Fruit fly (Drosophila melanogaster) whole organism, embryonic: ENCODE data around the gene Orc2.
A peak's percentile ranks its signal among the peaks of the same experiment; 100 is the strongest.

ENCODE experiments used
- Awh ChIP-seq: fragments of 200-800 bp; sonication (Bioruptor generic); IDR thresholded peaks from 2 replicates; pipeline ENCODE4, ENCODE4 v1.3.6; 2022; ENCODE audit warnings: missing biosample characterization, missing genetic modification characterization
- B-H1 ChIP-seq: fragments of 200-800 bp; sonication (Bioruptor generic); IDR thresholded peaks from 3 replicates; pipeline ENCODE4 v1.3.6; 2022; ENCODE audit warnings: missing biosample characterization, missing genetic modification characterization
- Bgb ChIP-seq: fragments of 200-800 bp; sonication (Bioruptor generic); IDR thresholded peaks from 2 replicates; pipeline ENCODE4 v1.3.6; 2022; ENCODE audit warnings: missing biosample characterization, missing genetic modification characterization; ENCODE audit not compliant: partially characterized antibody
- CG10147 ChIP-seq: fragments of 200-800 bp; sonication (Bioruptor generic); optimal IDR thresholded peaks from 2 replicates; lab custom pipeline; 2019; ENCODE audit warnings: missing biosample characterization, mild to moderate bottlenecking, missing genetic modification characterization, moderate library complexity
- CG10209 ChIP-seq: fragments of 200-800 bp; sonication (Bioruptor generic); optimal IDR thresholded peaks from 3 replicates; lab custom pipeline; 2017; ENCODE audit warnings: missing biosample characterization, mild to moderate bottlenecking, missing genetic modification characterization, missing genetic modification reagents
- CG13424 ChIP-seq: fragments of 200-800 bp; sonication (Bioruptor generic); optimal IDR thresholded peaks from 2 replicates; lab custom pipeline; 2019; ENCODE audit warnings: missing biosample characterization, mild to moderate bottlenecking, missing genetic modification characterization, moderate library complexity
- CG17385 ChIP-seq: fragments of 200-800 bp; sonication (Bioruptor generic); optimal IDR thresholded peaks from 3 replicates; lab custom pipeline; 2018; ENCODE audit warnings: missing biosample characterization, mild to moderate bottlenecking, missing genetic modification characterization
- CG1832 ChIP-seq: fragments of 200-800 bp; sonication (Bioruptor generic); optimal IDR thresholded peaks from 2 replicates; lab custom pipeline; 2017; ENCODE audit warnings: missing biosample characterization, mild to moderate bottlenecking, missing genetic modification characterization, inconsistent platforms
- CG18599 ChIP-seq: fragments of 200-800 bp; sonication (Bioruptor generic); optimal IDR thresholded peaks from 3 replicates; lab custom pipeline; 2017; ENCODE audit warnings: missing biosample characterization, missing genetic modification characterization, mild to moderate bottlenecking, moderate library complexity, missing genetic modification reagents
- CG18619 ChIP-seq: fragments of 200-800 bp; sonication (Bioruptor generic); optimal IDR thresholded peaks from 3 replicates; lab custom pipeline; 2017; ENCODE audit warnings: missing biosample characterization, mild to moderate bottlenecking, missing genetic modification characterization
- CG18764 ChIP-seq: fragments of 200-800 bp; sonication (Bioruptor generic); optimal IDR thresholded peaks from 3 replicates; lab custom pipeline; 2016; ENCODE audit warnings: missing biosample characterization, missing genetic modification characterization
- CG2712 ChIP-seq: fragments of 200-800 bp; optimal IDR thresholded peaks from 3 replicates; lab custom pipeline; 2019; ENCODE audit warnings: missing biosample characterization, mild to moderate bottlenecking, missing genetic modification characterization, moderate library complexity
- CG2889 ChIP-seq: fragments of 200-800 bp; sonication (Bioruptor generic); IDR thresholded peaks from 3 replicates; pipeline ENCODE4 v1.3.6; 2022; ENCODE audit warnings: missing biosample characterization, missing genetic modification characterization
- CG31441 ChIP-seq: fragments of 200-800 bp; sonication (Bioruptor generic); IDR thresholded peaks from 2 replicates; pipeline ENCODE4 v1.3.6; 2022; ENCODE audit warnings: missing biosample characterization, missing genetic modification characterization
- CG4360 ChIP-seq: fragments of 200-800 bp; sonication (Bioruptor generic); IDR thresholded peaks from 2 replicates; pipeline ENCODE4 v1.3.6; 2022; ENCODE audit warnings: missing biosample characterization, missing genetic modification characterization
- CG4617 ChIP-seq: fragments of 200-800 bp; sonication (Bioruptor generic); optimal IDR thresholded peaks from 3 replicates; lab custom pipeline; 2016; ENCODE audit warnings: missing biosample characterization, missing genetic modification characterization, borderline replicate concordance
- CG6791 ChIP-seq: fragments of 200-800 bp; sonication (Bioruptor generic); IDR thresholded peaks from 3 replicates; pipeline ENCODE4 v1.3.6; 2022; ENCODE audit warnings: missing biosample characterization, missing genetic modification characterization; ENCODE audit not compliant: partially characterized antibody
- CG7839 ChIP-seq: fragments of 200-800 bp; sonication (Bioruptor generic); optimal IDR thresholded peaks from 3 replicates; lab custom pipeline; 2018; ENCODE audit warnings: missing biosample characterization, mild to moderate bottlenecking, missing genetic modification characterization, moderate library complexity
- CG8765 ChIP-seq: fragments of 200-800 bp; sonication (Bioruptor generic); IDR thresholded peaks from 2 replicates; pipeline ENCODE4 v1.3.6; 2022; ENCODE audit warnings: missing biosample characterization, missing genetic modification characterization
- CrebB ChIP-seq: fragments of 200-800 bp; sonication (Bioruptor generic); optimal IDR thresholded peaks from 3 replicates; lab custom pipeline; 2018; ENCODE audit warnings: missing biosample characterization, mild to moderate bottlenecking, missing genetic modification characterization
- D ChIP-seq, 2 experiments: fragments of 200-800 bp in 1 of 2; fragments of >200 bp in 1 of 2; sonication (Bioruptor generic) in 1 of 2; optimal IDR thresholded peaks; 2 replicates in 1 of 2; 3 replicates in 1 of 2; lab custom pipeline; 2017; ENCODE audit warnings: mild to moderate bottlenecking in 1 of 2, missing biosample characterization in 1 of 2, missing genetic modification characterization in 1 of 2, missing genetic modification reagents in 1 of 2
- Fer2 ChIP-seq: fragments of 200-800 bp; sonication (Bioruptor generic); optimal IDR thresholded peaks from 2 replicates; lab custom pipeline; 2018; ENCODE audit warnings: missing biosample characterization, mild to moderate bottlenecking, missing genetic modification characterization, moderate library complexity
- Nf-YA ChIP-seq: fragments of 200-800 bp; sonication (Bioruptor generic); IDR thresholded peaks from 2 replicates; pipeline ENCODE4 v1.3.6; 2022; ENCODE audit warnings: missing biosample characterization, missing genetic modification characterization
- Oaz ChIP-seq: fragments of 200-800 bp; sonication (Bioruptor generic); IDR thresholded peaks from 2 replicates; pipeline ENCODE4 v1.3.6; 2022; ENCODE audit warnings: missing biosample characterization, missing genetic modification characterization
- PHDP ChIP-seq: fragments of 200-800 bp; sonication (Bioruptor generic); optimal IDR thresholded peaks from 3 replicates; lab custom pipeline; 2018; ENCODE audit warnings: missing biosample characterization, mild to moderate bottlenecking, missing genetic modification characterization, moderate library complexity
- Scr ChIP-seq: fragments of 200-800 bp; sonication (Bioruptor generic); IDR thresholded peaks from 2 replicates; pipeline ENCODE4 v1.3.6; 2022; ENCODE audit warnings: missing biosample characterization, missing genetic modification characterization; ENCODE audit not compliant: partially characterized antibody
- Sox100B ChIP-seq: fragments of 200-800 bp; sonication (Bioruptor generic); optimal IDR thresholded peaks from 3 replicates; lab custom pipeline; 2018; ENCODE audit warnings: missing biosample characterization, mild to moderate bottlenecking, missing genetic modification characterization
- Sry-δ ChIP-seq: fragments of 200-800 bp; sonication (Bioruptor generic); optimal IDR thresholded peaks from 2 replicates; lab custom pipeline; 2016; ENCODE audit warnings: missing biosample characterization, missing genetic modification characterization
- Ssrp ChIP-seq: fragments of 200-800 bp; sonication (Bioruptor generic); optimal IDR thresholded peaks from 2 replicates; lab custom pipeline; 2018; ENCODE audit warnings: missing biosample characterization, mild to moderate bottlenecking, missing genetic modification characterization, moderate library complexity
- ara ChIP-seq: fragments of 200-800 bp; sonication (Bioruptor generic); IDR thresholded peaks from 2 replicates; pipeline ENCODE4 v1.3.6; 2022; ENCODE audit warnings: missing biosample characterization, missing genetic modification characterization
- bigmax ChIP-seq: fragments of 200-800 bp; sonication (Bioruptor generic); optimal IDR thresholded peaks from 2 replicates; lab custom pipeline; 2018; ENCODE audit warnings: missing biosample characterization, mild to moderate bottlenecking, missing genetic modification characterization
- bsh ChIP-seq, 2 experiments: fragments of 200-800 bp; sonication (Bioruptor generic); optimal IDR thresholded peaks; 2 replicates each; lab custom pipeline; 2017 to 2018; ENCODE audit warnings: mild to moderate bottlenecking in 2 of 2, missing biosample characterization in 2 of 2, missing genetic modification characterization in 2 of 2, moderate library complexity in 1 of 2
- cato ChIP-seq: fragments of 200-800 bp; sonication (Bioruptor generic); optimal IDR thresholded peaks from 2 replicates; lab custom pipeline; 2016; ENCODE audit warnings: missing biosample characterization, missing genetic modification characterization, borderline replicate concordance
- chif ChIP-seq, 2 experiments: fragments of 200-800 bp; sonication (Bioruptor generic); optimal IDR thresholded peaks; 3 replicates each; lab custom pipeline; 2016; ENCODE audit warnings: missing biosample characterization in 2 of 2, missing genetic modification characterization in 2 of 2
- dysf ChIP-seq: fragments of 200-800 bp; sonication (Bioruptor generic); IDR thresholded peaks from 3 replicates; pipeline ENCODE4 v1.3.6; 2022; ENCODE audit warnings: missing biosample characterization, missing genetic modification characterization
- ftz-f1 ChIP-seq: fragments of 200-800 bp; sonication (Bioruptor generic); optimal IDR thresholded peaks from 2 replicates; lab custom pipeline; 2016; ENCODE audit warnings: missing biosample characterization, missing genetic modification characterization
- her ChIP-seq: fragments of 200-800 bp; sonication (Bioruptor generic); optimal IDR thresholded peaks from 2 replicates; lab custom pipeline; 2016; ENCODE audit warnings: missing biosample characterization, missing genetic modification characterization
- kah ChIP-seq: fragments of 200-800 bp; sonication (Bioruptor generic); optimal IDR thresholded peaks from 2 replicates; lab custom pipeline; 2018; ENCODE audit warnings: missing biosample characterization, mild to moderate bottlenecking, missing genetic modification characterization
- knrl ChIP-seq: fragments of 200-800 bp; sonication (Bioruptor generic); IDR thresholded peaks from 3 replicates; pipeline ENCODE4 v1.3.6; 2022; ENCODE audit warnings: missing biosample characterization, missing genetic modification characterization; ENCODE audit not compliant: partially characterized antibody
- mam ChIP-seq: fragments of 200-800 bp; sonication (Bioruptor generic); optimal IDR thresholded peaks from 3 replicates; lab custom pipeline; 2016; ENCODE audit warnings: missing biosample characterization, missing genetic modification characterization
- nom ChIP-seq: fragments of 200-800 bp; sonication (Bioruptor generic); optimal IDR thresholded peaks from 2 replicates; lab custom pipeline; 2017; ENCODE audit warnings: missing biosample characterization, missing genetic modification characterization, mild to moderate bottlenecking, moderate library complexity, missing genetic modification reagents
- prd ChIP-seq, 3 experiments: fragments of >200 bp in 2 of 3; fragments of 200-800 bp in 1 of 3; sonication (Bioruptor generic) in 1 of 3; optimal IDR thresholded peaks in 2 of 3; IDR thresholded peaks in 1 of 3; 2 replicates in 2 of 3; 3 replicates in 1 of 3; pipeline versions ENCODE4 v1.3.6 to Lab custom; 2017 to 2022; ENCODE audit warnings: missing biosample characterization in 1 of 3, missing genetic modification characterization in 1 of 3
- pum ChIP-seq: fragments of 200-800 bp; sonication (Bioruptor generic); optimal IDR thresholded peaks from 2 replicates; lab custom pipeline; 2016; ENCODE audit warnings: missing biosample characterization, missing genetic modification characterization
- sd ChIP-seq: fragments of 200-800 bp; sonication (Bioruptor generic); optimal IDR thresholded peaks from 3 replicates; lab custom pipeline; 2018; ENCODE audit warnings: missing biosample characterization, mild to moderate bottlenecking, missing genetic modification characterization, moderate library complexity
- trh ChIP-seq: fragments of 200-800 bp; sonication (Bioruptor generic); optimal IDR thresholded peaks from 2 replicates; lab custom pipeline; 2016; ENCODE audit warnings: missing biosample characterization, missing genetic modification characterization
- unc-4 ChIP-seq: fragments of 200-800 bp; sonication (Bioruptor generic); IDR thresholded peaks from 2 replicates; pipeline ENCODE4 v1.3.6; 2022; ENCODE audit warnings: missing biosample characterization, missing genetic modification characterization; ENCODE audit not compliant: partially characterized antibody
- vfl ChIP-seq: fragments of 200-800 bp; sonication (Bioruptor generic); optimal IDR thresholded peaks from 2 replicates; lab custom pipeline; 2016; ENCODE audit warnings: missing biosample characterization, missing genetic modification characterization

Orc2 gene

dm6 chr3R:13984922-13985581, 20.4 kb downstream of the Orc2 start (continued):
- TF ChIP-seq dysf (GFP tag; lab: Robert Waterston, UW): peak; percentile 57; the same call in 2 of the 3 replicates
- peak; percentile 19 for TF ChIP-seq CG18764
- peak; percentile 78 for TF ChIP-seq CG10209
- no peak for TF ChIP-seq Oaz (GFP tag; lab: Robert Waterston, UW)
- TF ChIP-seq Ssrp: peak; percentile 74
- peak; percentile 91 for TF ChIP-seq CG2712 (tag; lab: Kevin White, UChicago)
- TF ChIP-seq Sry-δ (GFP tag; lab: Kevin White, UChicago): peak; percentile 13
- TF ChIP-seq bsh (GFP tag; optimal IDR thresholded peaks at IDR 0.05; lab: Kevin White, UChicago): peak; percentile 75 to 80
- no peak for TF ChIP-seq Fer2
- peak; percentile 32 for TF ChIP-seq CG18599 (GFP tag; lab: Kevin White, UChicago)
- TF ChIP-seq bigmax (GFP tag; lab: Kevin White, UChicago): no peak
- TF ChIP-seq CG13424 (tag; lab: Kevin White, UChicago): peak; percentile 61
- TF ChIP-seq CG4360 (GFP tag; lab: Robert Waterston, UW): peak; percentile 83
- peak; percentile 42 for TF ChIP-seq vfl (GFP tag; lab: Kevin White, UChicago)
- TF ChIP-seq unc-4 (GFP tag; lab: Robert Waterston, UW): no peak
- 0 out of 3 replicates have a peak, but pooled peaks have one; percentile 13 for TF ChIP-seq CG2889 (GFP tag; lab: Robert Waterston, UW)
- TF ChIP-seq CG17385 (GFP tag; lab: Kevin White, UChicago): peak; percentile 41
- no peak for TF ChIP-seq CG1832 (GFP tag; lab: Kevin White, UChicago)
- no peak for TF ChIP-seq sd (tag; lab: Kevin White, UChicago)
- TF ChIP-seq her (GFP tag; lab: Kevin White, UChicago): no peak
- peak; percentile 86 for TF ChIP-seq ara (GFP tag; lab: Robert Waterston, UW)
- no peak; the same call in 1 of the 2 replicates for TF ChIP-seq Nf-YA (GFP tag; lab: Robert Waterston, UW)
- peak; percentile 6 for TF ChIP-seq cato (GFP tag; lab: Kevin White, UChicago)
- no peak for TF ChIP-seq prd (optimal IDR thresholded peaks at IDR 0.05; lab: Kevin White, UChicago)
- TF ChIP-seq prd (GFP tag; IDR thresholded peaks at IDR 0.05; lab: Robert Waterston, UW): peak; percentile 94
- TF ChIP-seq trh (GFP tag; lab: Kevin White, UChicago): peak; percentile 16
- TF ChIP-seq Awh (GFP tag; lab: Robert Waterston, UW): 0 out of 2 replicates have a peak, but pooled peaks have one; percentile 33
- no peak for TF ChIP-seq CG6791 (GFP tag; lab: Robert Waterston, UW)
- TF ChIP-seq ftz-f1 (GFP tag; lab: Kevin White, UChicago): no peak
- TF ChIP-seq PHDP (tag; lab: Kevin White, UChicago): peak; percentile 58
- peak; percentile 72 to 83 for TF ChIP-seq chif (GFP tag; optimal IDR thresholded peaks at IDR 0.05; lab: Kevin White, UChicago)
- no peak for TF ChIP-seq D (optimal IDR thresholded peaks at IDR 0.05; lab: Kevin White, UChicago)
- TF ChIP-seq D (GFP tag; optimal IDR thresholded peaks at IDR 0.05; lab: Kevin White, UChicago): peak; percentile 78
- no peak for TF ChIP-seq Bgb (GFP tag; lab: Robert Waterston, UW)
- no peak for TF ChIP-seq CG4617 (GFP tag; lab: Kevin White, UChicago)
- peak; percentile 0 for TF ChIP-seq kah (GFP tag; lab: Kevin White, UChicago)
- TF ChIP-seq knrl (GFP tag; lab: Robert Waterston, UW): no peak
- TF ChIP-seq CG10147 (GFP tag; lab: Kevin White, UChicago): peak; percentile 49
- no peak for TF ChIP-seq CrebB (tag; lab: Kevin White, UChicago)
- TF ChIP-seq CG8765: peak; percentile 54; the same call in 1 of the 2 replicates
- peak; percentile 46 for TF ChIP-seq Sox100B
- TF ChIP-seq B-H1 (GFP tag; lab: Robert Waterston, UW): peak; percentile 49
- TF ChIP-seq CG31441 (GFP tag; lab: Robert Waterston, UW): peak; percentile 86
- TF ChIP-seq mam: peak; percentile 39
- no peak for TF ChIP-seq Scr (GFP tag; lab: Robert Waterston, UW)
- TF ChIP-seq nom (GFP tag; lab: Kevin White, UChicago): peak; percentile 67
- peak; percentile 70 for TF ChIP-seq CG7839 (tag; lab: Kevin White, UChicago)
- TF ChIP-seq pum (GFP tag; lab: Kevin White, UChicago): peak; percentile 70
- TF ChIP-seq CG18619 (GFP tag; lab: Kevin White, UChicago): peak; percentile 17
